Worm (Caenorhabditis elegans): ENCODE data around the gene cfp-1.

DNA sequence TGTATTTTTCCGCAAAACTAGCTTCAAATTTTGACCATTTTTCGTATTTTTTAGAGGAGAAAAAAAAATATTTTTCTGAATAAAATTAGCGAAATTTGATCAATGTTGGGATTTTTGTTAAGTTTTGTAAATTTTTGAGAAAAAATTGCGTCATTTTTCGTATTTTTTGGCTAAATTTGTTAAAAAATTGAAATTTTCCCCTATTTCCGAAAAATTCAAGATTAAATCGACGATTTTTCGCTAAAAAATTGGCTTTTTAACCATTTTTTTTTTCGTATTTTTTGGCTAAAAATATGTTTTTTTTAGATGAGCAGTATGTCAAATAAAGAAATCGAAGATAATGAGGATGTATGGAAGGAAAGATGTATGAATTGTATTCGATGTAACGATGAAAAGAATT lies at the start of gene cfp-1:
- TF ChIP-seq snpc-4 (tag; optimal IDR thresholded peaks at IDR 0.05) (no peak), egl-27 (tag; optimal IDR thresholded peaks at IDR 0.05) (no peak), lin-39 (tag; optimal IDR thresholded peaks at IDR 0.05) (no peak), fos-1 (tag; optimal IDR thresholded peaks at IDR 0.05) (no peak)
